Fruit fly (Drosophila melanogaster) whole organism, wandering third instar larva: Measurements from ENCODE around the gene qjt.

Source experiments
- Rel ChIP-seq, 2 experiments: fragments of 200-800 bp; sonication (Bioruptor generic) in 1 of 2; optimal IDR thresholded peaks; 2 replicates in 1 of 2; 3 replicates in 1 of 2; lab custom pipeline; 2016 to 2019; ENCODE audit warnings: mild to moderate bottlenecking in 2 of 2, missing biosample characterization in 2 of 2, missing genetic modification characterization in 2 of 2, moderate library complexity in 1 of 2
- br ChIP-seq: fragments of 200-800 bp; sonication (Bioruptor generic); optimal IDR thresholded peaks from 2 replicates; lab custom pipeline; 2016; ENCODE audit warnings: missing biosample characterization, missing genetic modification characterization
- pan ChIP-seq: fragments of >200 bp; optimal IDR thresholded peaks from 2 replicates; lab custom pipeline; 2017

- TF ChIP-seq br (GFP tag; lab: Kevin White, UChicago) (peak; percentile 74), Rel (GFP tag; optimal IDR thresholded peaks at IDR 0.05; lab: Kevin White, UChicago) (no peak), Rel (tag; optimal IDR thresholded peaks at IDR 0.05; lab: Kevin White, UChicago) (peak; percentile 75), pan (lab: Kevin White, UChicago) (no peak)
Observed at dm6 chr3L:17495266-17495961, 16.5 kb downstream of the qjt start.
